Fruit fly (Drosophila melanogaster) whole organism, embryonic: Measurements from ENCODE around the gene Zip88E.

ENCODE experiments used
- Bteb2 ChIP-seq: fragments of 200-800 bp; sonication (Bioruptor generic); optimal IDR thresholded peaks from 2 replicates; lab custom pipeline; 2016; ENCODE audit warnings: missing biosample characterization, missing genetic modification characterization
- CG10274 ChIP-seq: fragments of 200-800 bp; sonication (Bioruptor generic); optimal IDR thresholded peaks from 3 replicates; lab custom pipeline; 2017; ENCODE audit warnings: missing biosample characterization, mild to moderate bottlenecking, missing genetic modification characterization
- CG12391 ChIP-seq: fragments of 200-800 bp; sonication (Bioruptor generic); optimal IDR thresholded peaks from 3 replicates; lab custom pipeline; 2018; ENCODE audit warnings: missing biosample characterization, mild to moderate bottlenecking, missing genetic modification characterization, moderate library complexity
- CG12942 ChIP-seq: fragments of 200-800 bp; sonication (Bioruptor generic); optimal IDR thresholded peaks from 3 replicates; lab custom pipeline; 2016; ENCODE audit warnings: missing biosample characterization, missing genetic modification characterization
- CG13775 ChIP-seq: fragments of 200-800 bp; sonication (Bioruptor generic); optimal IDR thresholded peaks from 3 replicates; lab custom pipeline; 2017; ENCODE audit warnings: missing biosample characterization, mild to moderate bottlenecking, missing genetic modification characterization
- CG15514 ChIP-seq: fragments of 200-800 bp; sonication (Bioruptor generic); optimal IDR thresholded peaks from 3 replicates; lab custom pipeline; 2017; ENCODE audit warnings: missing biosample characterization, missing genetic modification characterization, mild to moderate bottlenecking, moderate library complexity, missing genetic modification reagents
- CG2889 ChIP-seq: fragments of 200-800 bp; sonication (Bioruptor generic); IDR thresholded peaks from 3 replicates; pipeline ENCODE4 v1.3.6; 2022; ENCODE audit warnings: missing biosample characterization, missing genetic modification characterization
- CG32532 ChIP-seq: fragments of 200-800 bp; sonication (Bioruptor generic); IDR thresholded peaks from 2 replicates; pipeline ENCODE4 v1.3.6; 2022; ENCODE audit warnings: missing biosample characterization, missing genetic modification characterization
- CG32772 ChIP-seq: fragments of 200-800 bp; sonication (Bioruptor generic); IDR thresholded peaks from 2 replicates; pipeline ENCODE4 v1.3.6; 2022; ENCODE audit warnings: missing biosample characterization, missing genetic modification characterization
- CG33557 ChIP-seq: fragments of 200-800 bp; sonication (Bioruptor generic); optimal IDR thresholded peaks from 2 replicates; lab custom pipeline; 2019; ENCODE audit warnings: missing biosample characterization, mild to moderate bottlenecking, missing genetic modification characterization, moderate library complexity
- CG4360 ChIP-seq: fragments of 200-800 bp; sonication (Bioruptor generic); IDR thresholded peaks from 2 replicates; pipeline ENCODE4 v1.3.6; 2022; ENCODE audit warnings: missing biosample characterization, missing genetic modification characterization
- CG6175 ChIP-seq: fragments of 200-800 bp; sonication (Bioruptor generic); IDR thresholded peaks from 3 replicates; pipeline ENCODE4 v1.3.6; 2022; ENCODE audit warnings: missing biosample characterization, missing genetic modification characterization
- CG6272 ChIP-seq: fragments of 200-800 bp; sonication (Bioruptor generic); IDR thresholded peaks from 2 replicates; pipeline ENCODE4 v1.3.6; 2022; ENCODE audit warnings: missing biosample characterization, missing genetic modification characterization
- CG6765 ChIP-seq: fragments of 200-800 bp; sonication (Bioruptor generic); optimal IDR thresholded peaks from 3 replicates; lab custom pipeline; 2017; ENCODE audit warnings: missing biosample characterization, mild to moderate bottlenecking, missing genetic modification characterization
- CG7372 ChIP-seq: fragments of 200-800 bp; sonication (Bioruptor generic); IDR thresholded peaks from 2 replicates; pipeline ENCODE4 v1.3.6; 2022; ENCODE audit warnings: missing biosample characterization, missing genetic modification characterization
- CG7556 ChIP-seq: fragments of 200-800 bp; sonication (Bioruptor generic); optimal IDR thresholded peaks from 2 replicates; lab custom pipeline; 2017; ENCODE audit warnings: missing biosample characterization, mild to moderate bottlenecking, missing genetic modification characterization
- CG8944 ChIP-seq: fragments of 200-800 bp; sonication (Bioruptor generic); optimal IDR thresholded peaks from 3 replicates; lab custom pipeline; 2016; ENCODE audit warnings: missing biosample characterization, missing genetic modification characterization
- D ChIP-seq, 2 experiments: fragments of 200-800 bp in 1 of 2; fragments of >200 bp in 1 of 2; sonication (Bioruptor generic) in 1 of 2; optimal IDR thresholded peaks; 2 replicates in 1 of 2; 3 replicates in 1 of 2; lab custom pipeline; 2017; ENCODE audit warnings: mild to moderate bottlenecking in 1 of 2, missing biosample characterization in 1 of 2, missing genetic modification characterization in 1 of 2, missing genetic modification reagents in 1 of 2
- Deaf1 ChIP-seq: fragments of 200-800 bp; optimal IDR thresholded peaks from 3 replicates; lab custom pipeline; 2019; ENCODE audit warnings: missing biosample characterization, mild to moderate bottlenecking, missing genetic modification characterization, moderate library complexity
- E2f2 ChIP-seq: fragments of 200-800 bp; sonication (Bioruptor generic); IDR thresholded peaks from 2 replicates; pipeline ENCODE4 v1.3.6; 2022; ENCODE audit warnings: missing biosample characterization, missing genetic modification characterization
- Fer1 ChIP-seq: fragments of 200-800 bp; sonication (Bioruptor generic); optimal IDR thresholded peaks from 2 replicates; lab custom pipeline; 2017; ENCODE audit warnings: missing biosample characterization, mild to moderate bottlenecking, missing genetic modification characterization
- Fer3 ChIP-seq: fragments of 200-800 bp; sonication (Bioruptor generic); optimal IDR thresholded peaks from 2 replicates; lab custom pipeline; 2018; ENCODE audit warnings: missing biosample characterization, mild to moderate bottlenecking, missing genetic modification characterization, moderate library complexity
- HHEX ChIP-seq: fragments of 200-800 bp; sonication (Bioruptor generic); optimal IDR thresholded peaks from 3 replicates; lab custom pipeline; 2017; ENCODE audit warnings: missing biosample characterization, mild to moderate bottlenecking, missing genetic modification characterization, missing genetic modification reagents
- Hey ChIP-seq: fragments of 200-800 bp; sonication (Bioruptor generic); optimal IDR thresholded peaks from 3 replicates; lab custom pipeline; 2018; ENCODE audit warnings: missing biosample characterization, mild to moderate bottlenecking, missing genetic modification characterization
- Lim3 ChIP-seq: fragments of 200-800 bp; sonication (Bioruptor generic); IDR thresholded peaks from 2 replicates; pipeline ENCODE4 v1.3.6; 2022; ENCODE audit warnings: missing biosample characterization, missing genetic modification characterization
- MBD-R2 ChIP-seq: fragments of 200-800 bp; sonication (Bioruptor generic); IDR thresholded peaks from 2 replicates; pipeline ENCODE4 v1.3.6; 2022; ENCODE audit warnings: missing biosample characterization, missing genetic modification characterization
- Mad ChIP-seq: fragments of 200-800 bp; sonication (Bioruptor generic); optimal IDR thresholded peaks from 2 replicates; lab custom pipeline; 2016; ENCODE audit warnings: missing biosample characterization, missing genetic modification characterization
- NfI ChIP-seq: fragments of 200-800 bp; sonication (Bioruptor generic); optimal IDR thresholded peaks from 3 replicates; lab custom pipeline; 2018; ENCODE audit warnings: missing biosample characterization, mild to moderate bottlenecking, missing genetic modification characterization, moderate library complexity
- Oaz ChIP-seq: fragments of 200-800 bp; sonication (Bioruptor generic); IDR thresholded peaks from 2 replicates; pipeline ENCODE4 v1.3.6; 2022; ENCODE audit warnings: missing biosample characterization, missing genetic modification characterization
- PHDP ChIP-seq: fragments of 200-800 bp; sonication (Bioruptor generic); optimal IDR thresholded peaks from 3 replicates; lab custom pipeline; 2018; ENCODE audit warnings: missing biosample characterization, mild to moderate bottlenecking, missing genetic modification characterization, moderate library complexity
- Taf1 ChIP-seq: fragments of 200-800 bp; sonication (Bioruptor generic); IDR thresholded peaks from 2 replicates; pipeline ENCODE4 v1.3.6; 2022; ENCODE audit warnings: missing biosample characterization, missing genetic modification characterization
- az2 ChIP-seq: fragments of 200-800 bp; sonication (Bioruptor generic); optimal IDR thresholded peaks from 3 replicates; lab custom pipeline; 2016; ENCODE audit warnings: missing biosample characterization, missing genetic modification characterization
- corto ChIP-seq: fragments of 200-800 bp; sonication (Bioruptor generic); optimal IDR thresholded peaks from 2 replicates; lab custom pipeline; 2016; ENCODE audit warnings: missing biosample characterization, mild to moderate bottlenecking, missing genetic modification characterization, moderate library complexity
- crp ChIP-seq, 2 experiments: fragments of 200-800 bp; sonication (Bioruptor generic); optimal IDR thresholded peaks; 2 replicates in 1 of 2; 3 replicates in 1 of 2; lab custom pipeline; 2017; ENCODE audit warnings: missing biosample characterization in 2 of 2, missing genetic modification characterization in 2 of 2, mild to moderate bottlenecking in 1 of 2, moderate library complexity in 1 of 2
- danr ChIP-seq: fragments of 200-800 bp; sonication (Bioruptor generic); IDR thresholded peaks from 2 replicates; pipeline ENCODE4 v1.3.6; 2022; ENCODE audit warnings: missing biosample characterization, missing genetic modification characterization
- ewg ChIP-seq: fragments of 200-800 bp; sonication (Bioruptor generic); optimal IDR thresholded peaks from 3 replicates; lab custom pipeline; 2017; ENCODE audit warnings: mild to moderate bottlenecking, missing biosample characterization, missing genetic modification reagents, missing genetic modification characterization
- hb ChIP-seq: fragments of 200-800 bp; sonication (Bioruptor generic); IDR thresholded peaks from 3 replicates; pipeline ENCODE4 v1.3.6; 2022; ENCODE audit warnings: missing biosample characterization, missing genetic modification characterization; ENCODE audit not compliant: partially characterized antibody
- jumu ChIP-seq: fragments of 200-800 bp; sonication (Bioruptor generic); optimal IDR thresholded peaks from 3 replicates; lab custom pipeline; 2016; ENCODE audit warnings: missing biosample characterization, missing genetic modification characterization
- lmd ChIP-seq: fragments of 200-800 bp; sonication (Bioruptor generic); IDR thresholded peaks from 2 replicates; pipeline ENCODE4 v1.3.6; 2022; ENCODE audit warnings: missing biosample characterization, missing genetic modification characterization
- mam ChIP-seq: fragments of 200-800 bp; sonication (Bioruptor generic); optimal IDR thresholded peaks from 3 replicates; lab custom pipeline; 2016; ENCODE audit warnings: missing biosample characterization, missing genetic modification characterization
- nerfin-1 ChIP-seq: fragments of 200-800 bp; sonication (Bioruptor generic); optimal IDR thresholded peaks from 3 replicates; lab custom pipeline; 2019; ENCODE audit warnings: missing biosample characterization, mild to moderate bottlenecking, missing genetic modification characterization, moderate library complexity
- oc ChIP-seq: fragments of 200-800 bp; sonication (Bioruptor generic); optimal IDR thresholded peaks from 2 replicates; lab custom pipeline; 2018; ENCODE audit warnings: missing biosample characterization, mild to moderate bottlenecking, missing genetic modification characterization, moderate library complexity
- onecut ChIP-seq: fragments of 200-800 bp; sonication (Bioruptor generic); IDR thresholded peaks from 2 replicates; pipeline ENCODE4 v1.3.6; 2022; ENCODE audit warnings: missing biosample characterization, missing genetic modification characterization
- rib ChIP-seq: fragments of 200-800 bp; sonication (Bioruptor generic); IDR thresholded peaks from 2 replicates; pipeline ENCODE4 v1.3.6; 2022; ENCODE audit warnings: missing biosample characterization, missing genetic modification characterization
- row ChIP-seq: fragments of 200-800 bp; sonication (Bioruptor generic); IDR thresholded peaks from 3 replicates; pipeline ENCODE4 v1.3.6; 2022; ENCODE audit warnings: missing biosample characterization, missing genetic modification characterization
- slou ChIP-seq: fragments of 200-800 bp; sonication (Bioruptor generic); optimal IDR thresholded peaks from 3 replicates; lab custom pipeline; 2016; ENCODE audit warnings: missing biosample characterization, missing genetic modification characterization
- sr ChIP-seq: fragments of 200-800 bp; sonication (Bioruptor generic); IDR thresholded peaks from 3 replicates; pipeline ENCODE4 v1.3.6; 2022; ENCODE audit warnings: missing biosample characterization, missing genetic modification characterization
- stc ChIP-seq: fragments of 200-800 bp; sonication (Bioruptor generic); IDR thresholded peaks from 2 replicates; pipeline ENCODE4 v1.3.6; 2022; ENCODE audit warnings: missing biosample characterization, missing genetic modification characterization
- tin ChIP-seq: fragments of 200-800 bp; sonication (Bioruptor generic); optimal IDR thresholded peaks from 3 replicates; lab custom pipeline; 2016; ENCODE audit warnings: missing biosample characterization, missing genetic modification characterization
- wor ChIP-seq: fragments of 200-800 bp; sonication (Bioruptor generic); IDR thresholded peaks from 2 replicates; pipeline ENCODE4 v1.3.6; 2022; ENCODE audit warnings: missing biosample characterization, missing genetic modification characterization

The Zip88E gene

DNA sequence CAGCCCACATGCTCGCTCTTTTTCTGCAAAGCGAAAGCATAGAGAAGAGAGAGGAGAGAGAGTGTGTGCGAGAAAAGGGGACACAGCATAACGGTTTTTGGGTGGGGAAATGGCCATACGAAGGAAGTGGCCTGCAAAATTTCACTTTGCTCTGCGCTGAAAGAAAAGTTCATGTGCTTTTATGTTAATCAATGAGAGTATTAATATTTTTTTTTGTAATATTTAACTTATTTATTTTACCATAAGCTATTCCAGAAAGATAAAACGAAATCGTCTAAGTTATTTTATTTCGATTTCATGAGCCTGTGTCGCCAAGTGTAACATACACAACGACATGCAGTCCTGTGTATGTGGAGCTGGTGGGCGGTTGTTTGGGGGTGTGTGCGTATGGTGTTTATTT, 18.0 kb upstream of the Zip88E start (continued):
- TF ChIP-seq crp (GFP tag; optimal IDR thresholded peaks at IDR 0.05; lab: Kevin White, UChicago) (peak in 1 of 2 experiments; percentile 2), corto (GFP tag; lab: Kevin White, UChicago) (no peak), Deaf1 (no peak), CG7556 (GFP tag; lab: Kevin White, UChicago) (peak; percentile 87), slou (GFP tag; lab: Kevin White, UChicago) (no peak), CG7372 (GFP tag; lab: Robert Waterston, UW) (peak; percentile 60), CG6272 (GFP tag; lab: Robert Waterston, UW) (peak; percentile 53), ewg (peak; percentile 37), Oaz (0 out of 2 replicates have a peak, but pooled peaks have one; percentile 21), CG2889 (GFP tag; lab: Robert Waterston, UW) (0 out of 3 replicates have a peak, but pooled peaks have one; percentile 66), az2 (GFP tag; lab: Kevin White, UChicago) (peak; percentile 34), D (optimal IDR thresholded peaks at IDR 0.05; lab: Kevin White, UChicago) (no peak), D (GFP tag; optimal IDR thresholded peaks at IDR 0.05; lab: Kevin White, UChicago) (peak; percentile 35), tin (GFP tag; lab: Kevin White, UChicago) (peak; percentile 3), CG15514 (GFP tag; lab: Kevin White, UChicago) (peak; percentile 43), PHDP (tag; lab: Kevin White, UChicago) (no peak), CG10274 (GFP tag; lab: Kevin White, UChicago) (no peak), Mad (GFP tag; lab: Kevin White, UChicago) (peak; percentile 11), oc (tag; lab: Kevin White, UChicago) (no peak), nerfin-1 (tag; lab: Kevin White, UChicago) (no peak), hb (GFP tag; lab: Robert Waterston, UW) (no peak), HHEX (GFP tag; lab: Kevin White, UChicago) (peak; percentile 42), sr (0 out of 3 replicates have a peak, but pooled peaks have one; percentile 15), wor (GFP tag; lab: Robert Waterston, UW) (peak; percentile 44; the same call in 1 of the 2 replicates), CG32532 (GFP tag; lab: Robert Waterston, UW) (peak; percentile 86), CG12391 (tag; lab: Kevin White, UChicago) (peak; percentile 80), lmd (GFP tag; lab: Robert Waterston, UW) (peak; percentile 65), row (peak; percentile 90), CG8944 (GFP tag; lab: Kevin White, UChicago) (no peak), Fer3 (tag; lab: Kevin White, UChicago) (peak; percentile 74), jumu (GFP tag; lab: Kevin White, UChicago) (no peak), danr (GFP tag; lab: Robert Waterston, UW) (peak; percentile 32; the same call in 1 of the 2 replicates), MBD-R2 (GFP tag; lab: Robert Waterston, UW) (peak; percentile 55; the same call in 1 of the 2 replicates), Hey (tag; lab: Kevin White, UChicago) (no peak), CG13775 (GFP tag; lab: Kevin White, UChicago) (peak; percentile 66), E2f2 (GFP tag; lab: Robert Waterston, UW) (peak; percentile 51), CG6175 (0 out of 3 replicates have a peak, but pooled peaks have one; percentile 57), CG33557 (GFP tag; lab: Kevin White, UChicago) (no peak), Bteb2 (GFP tag; lab: Kevin White, UChicago) (peak; percentile 9), Fer1 (GFP tag; lab: Kevin White, UChicago) (peak; percentile 89), CG6765 (GFP tag; lab: Kevin White, UChicago) (peak; percentile 47), CG12942 (GFP tag; lab: Kevin White, UChicago) (peak; percentile 11), CG32772 (GFP tag; lab: Robert Waterston, UW) (peak; percentile 69), Lim3 (GFP tag; lab: Robert Waterston, UW) (0 out of 2 replicates have a peak, but pooled peaks have one; percentile 31), NfI (GFP tag; lab: Kevin White, UChicago) (peak; percentile 74), rib (GFP tag; lab: Robert Waterston, UW) (peak; percentile 46; the same call in 1 of the 2 replicates), CG4360 (peak; percentile 35; the same call in 1 of the 2 replicates), stc (GFP tag; lab: Robert Waterston, UW) (peak; percentile 71), mam (GFP tag; lab: Kevin White, UChicago) (peak; percentile 0), onecut (GFP tag; lab: Robert Waterston, UW) (peak; percentile 51), Taf1 (GFP tag; lab: Robert Waterston, UW) (peak; percentile 67)
